Worm (Caenorhabditis elegans): ENCODE results near the gene Y37D8A.5.

The Y37D8A.5 gene

ce11 chrIII:12855394-12855793, at the start of gene Y37D8A.5:
TSS of gene Y37D8A.5 (minus strand) at chrIII:12855494.
- TF ChIP-seq nhr-11 (tag; optimal IDR thresholded peaks at IDR 0.05) (no peak), Y22D7AL.16 (tag; optimal IDR thresholded peaks at IDR 0.05) (no peak), T23F11.4 (GFP tag; optimal IDR thresholded peaks at IDR 0.05) (no peak), npax-4 (tag; optimal IDR thresholded peaks at IDR 0.05) (no peak), ama-1 (optimal IDR thresholded peaks at IDR 0.05) (no peak), gmeb-2 (tag; optimal IDR thresholded peaks at IDR 0.05) (no peak), tbx-2 (tag; optimal IDR thresholded peaks at IDR 0.05) (no peak), eyg-1 (tag; optimal IDR thresholded peaks at IDR 0.05) (no peak), hlh-6 (tag; optimal IDR thresholded peaks at IDR 0.05) (no peak), hlh-30 (tag; optimal IDR thresholded peaks at IDR 0.05; ENCODE audit: insufficient read depth) (no peak), fax-1 (tag; optimal IDR thresholded peaks at IDR 0.05) (no peak), unc-86 (tag; optimal IDR thresholded peaks at IDR 0.05) (no peak), pha-4 (tag; optimal IDR thresholded peaks at IDR 0.05) (no peak), K02D7.2 (tag; optimal IDR thresholded peaks at IDR 0.05) (no peak), C08G9.2 (tag; optimal IDR thresholded peaks at IDR 0.05) (no peak), odd-2 (tag; optimal IDR thresholded peaks at IDR 0.05) (no peak), pax-1 (tag; optimal IDR thresholded peaks at IDR 0.05) (no peak), unc-3 (GFP tag; conservative IDR thresholded peaks at IDR 0.05) (no peak), unc-3 (tag; optimal IDR thresholded peaks at IDR 0.05) (no peak), pha-2 (tag; optimal IDR thresholded peaks at IDR 0.05) (no peak)

DNA sequence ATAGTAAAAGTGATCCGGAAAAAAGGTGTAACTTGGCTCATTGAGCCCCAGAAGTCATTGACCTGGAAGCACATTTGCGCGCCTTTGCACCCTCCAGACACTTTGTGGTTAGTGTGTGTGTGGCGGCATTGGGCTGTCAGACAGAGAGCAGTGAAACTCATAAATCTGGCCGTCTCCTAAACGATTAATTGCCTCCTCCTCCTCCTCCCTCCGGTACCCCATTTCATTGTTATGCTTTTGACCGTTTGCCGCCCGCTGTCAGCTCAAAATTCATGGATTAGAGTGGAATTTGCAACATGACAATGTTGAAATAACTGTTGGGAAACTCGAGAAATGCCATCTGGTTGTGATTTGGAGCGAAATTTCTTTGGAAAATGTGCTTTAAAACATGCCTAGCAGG, 48.8 kb upstream of the Y37D8A.5 start:
- no peak for TF ChIP-seq ceh-48 (tag; optimal IDR thresholded peaks at IDR 0.05)
- TF ChIP-seq C08G9.2 (tag; optimal IDR thresholded peaks at IDR 0.05) = no peak
- TF ChIP-seq unc-55 (GFP tag; optimal IDR thresholded peaks at IDR 0.05) = peak; percentile 77

- no peak for TF ChIP-seq mec-3 (tag; optimal IDR thresholded peaks at IDR 0.05; ENCODE audit: borderline replicate concordance)
- TF ChIP-seq nfya-1 (tag; optimal IDR thresholded peaks at IDR 0.05) = peak; percentile 28
- TF ChIP-seq K02D7.2 (tag; optimal IDR thresholded peaks at IDR 0.05) = no peak
- no peak for TF ChIP-seq nhr-11 (tag; optimal IDR thresholded peaks at IDR 0.05)
- no peak for TF ChIP-seq lin-11 (tag; optimal IDR thresholded peaks at IDR 0.05)
- no peak for TF ChIP-seq ceh-48 (tag; optimal IDR thresholded peaks at IDR 0.05)
- TF ChIP-seq ttx-3 (tag; optimal IDR thresholded peaks at IDR 0.05) = no peak
- TF ChIP-seq ceh-34 (tag; optimal IDR thresholded peaks at IDR 0.05) = peak; percentile 82
- TF ChIP-seq ref-2 (tag; optimal IDR thresholded peaks at IDR 0.05) = peak; percentile 64
- no peak for TF ChIP-seq unc-3 (GFP tag; conservative IDR thresholded peaks at IDR 0.05)
- no peak for TF ChIP-seq unc-3 (tag; optimal IDR thresholded peaks at IDR 0.05)
- no peak for TF ChIP-seq elt-4 (tag; optimal IDR thresholded peaks at IDR 0.05)
- no peak for TF ChIP-seq C38D4.7 (GFP tag; optimal IDR thresholded peaks at IDR 0.05)
- TF ChIP-seq gmeb-2 (tag; optimal IDR thresholded peaks at IDR 0.05) = no peak
- no peak for TF ChIP-seq hlh-30 (tag; optimal IDR thresholded peaks at IDR 0.05; ENCODE audit: insufficient read depth)
- TF ChIP-seq pag-3 (tag; optimal IDR thresholded peaks at IDR 0.05; ENCODE audit: borderline replicate concordance) = no peak
- no peak for TF ChIP-seq ceh-9 (tag; optimal IDR thresholded peaks at IDR 0.05)
- TF ChIP-seq ets-4 (tag; optimal IDR thresholded peaks at IDR 0.05) = no peak
- no peak for TF ChIP-seq pqm-1 (tag; optimal IDR thresholded peaks at IDR 0.05)
- TF ChIP-seq tbx-2 (tag; optimal IDR thresholded peaks at IDR 0.05) = peak; percentile 46
- TF ChIP-seq ceh-19 (GFP tag; optimal IDR thresholded peaks at IDR 0.05) = no peak
- TF ChIP-seq sox-4 (tag; optimal IDR thresholded peaks at IDR 0.05) = no peak
- TF ChIP-seq elt-2 (tag; optimal IDR thresholded peaks at IDR 0.05) = no peak
- peak; percentile 20 for TF ChIP-seq ceh-31 (tag; optimal IDR thresholded peaks at IDR 0.05)
- TF ChIP-seq ceh-2 (tag; optimal IDR thresholded peaks at IDR 0.05) = no peak
- no peak for TF ChIP-seq pha-2 (tag; optimal IDR thresholded peaks at IDR 0.05)
These were observed 38.9 kb upstream of the Y37D8A.5 start for ce11 chrIII:12894207-12894606.

All from whole organism, late embryonic.